Worm (Caenorhabditis elegans) whole organism, L4 larva: Measurements from ENCODE around the gene C36E6.8.

Source experiments
- D1046.2 ChIP-seq: fragments of 200-800 bp; sonication (Bioruptor generic); IDR thresholded peaks from 2 replicates; pipeline ENCODE4 v1.3.6; 2022; ENCODE audit warnings: missing genetic modification characterization, missing compliant biosample characterization
- F37D6.2 ChIP-seq: sonication (generic microtip); optimal IDR thresholded peaks from 2 replicates; lab custom pipeline; 2016; ENCODE audit warnings: mild to moderate bottlenecking, missing genetic modification characterization, missing compliant biosample characterization
- F49E8.2 ChIP-seq: sonication (generic microtip); optimal IDR thresholded peaks from 2 replicates; lab custom pipeline; 2016; ENCODE audit warnings: missing compliant biosample characterization, mild to moderate bottlenecking, missing genetic modification characterization, borderline replicate concordance
- T20F7.1 ChIP-seq: fragments of 200-800 bp; sonication (Bioruptor generic); optimal IDR thresholded peaks from 2 replicates; lab custom pipeline; 2018; ENCODE audit warnings: mild to moderate bottlenecking, missing genetic modification characterization, missing compliant biosample characterization
- Y48G9A.11 ChIP-seq: fragments of 200-800 bp; sonication (Bioruptor generic); IDR thresholded peaks from 2 replicates; pipeline ENCODE4 v1.3.6; 2022; ENCODE audit warnings: missing genetic modification reagents, missing genetic modification characterization, missing compliant biosample characterization
- ZK546.5 ChIP-seq, 2 experiments: sonication (generic microtip); optimal IDR thresholded peaks; 2 replicates each; lab custom pipeline; 2017; ENCODE audit warnings: missing biosample characterization in 2 of 2, missing genetic modification characterization in 2 of 2
- aly-2 ChIP-seq: sonication (generic microtip); optimal IDR thresholded peaks from 2 replicates; lab custom pipeline; 2018; ENCODE audit warnings: missing biosample characterization, missing genetic modification characterization
- ceh-20 ChIP-seq: fragments of 200-800 bp; sonication (Bioruptor generic); IDR thresholded peaks from 2 replicates; pipeline ENCODE4 v1.3.6; 2022; ENCODE audit warnings: missing genetic modification reagents, missing genetic modification characterization, missing compliant biosample characterization
- ceh-44 ChIP-seq: fragments of 200-800 bp; sonication (Bioruptor generic); IDR thresholded peaks from 2 replicates; pipeline ENCODE4 v1.3.6; 2022; ENCODE audit warnings: missing genetic modification reagents, missing genetic modification characterization, missing compliant biosample characterization
- ceh-62 ChIP-seq: sonication (generic microtip); optimal IDR thresholded peaks from 2 replicates; lab custom pipeline; 2017; ENCODE audit warnings: missing biosample characterization, missing genetic modification characterization
- daf-16 ChIP-seq, 3 experiments: sonication (generic microtip); optimal IDR thresholded peaks; 2 replicates each; lab custom pipeline; 2016 to 2017; ENCODE audit warnings: missing genetic modification characterization in 3 of 3, missing genetic modification reagents in 3 of 3, mild to moderate bottlenecking in 2 of 3, missing compliant biosample characterization in 2 of 3, missing biosample characterization in 1 of 3, moderate library complexity in 1 of 3
- daf-19 ChIP-seq: fragments of 200-800 bp; sonication (Bioruptor generic); conservative IDR thresholded peaks from 2 replicates; pipeline ENCODE4 v1.3.6; 2022; ENCODE audit warnings: missing genetic modification characterization, missing compliant biosample characterization
- dmd-6 ChIP-seq: fragments of 200-800 bp; sonication (Bioruptor generic); IDR thresholded peaks from 2 replicates; pipeline ENCODE4 v1.3.6; 2022; ENCODE audit warnings: missing genetic modification reagents, missing genetic modification characterization, missing compliant biosample characterization
- duxl-1 ChIP-seq: sonication (generic microtip); optimal IDR thresholded peaks from 2 replicates; lab custom pipeline; 2016; ENCODE audit warnings: mild to moderate bottlenecking, missing genetic modification characterization, moderate library complexity, missing compliant biosample characterization; ENCODE audit not compliant: poor library complexity
- egl-43 ChIP-seq: fragments of 200-800 bp; sonication (Bioruptor generic); IDR thresholded peaks from 2 replicates; pipeline ENCODE4 v1.3.6; 2022; ENCODE audit warnings: missing genetic modification reagents, missing genetic modification characterization, missing compliant biosample characterization
- fos-1 ChIP-seq: fragments of 150-350 bp; optimal IDR thresholded peaks from 2 replicates; lab custom pipeline; 2014; ENCODE audit warnings: missing biosample characterization, missing genetic modification characterization
- hlh-30 ChIP-seq: sonication (generic microtip); optimal IDR thresholded peaks from 2 replicates; lab custom pipeline; 2017; ENCODE audit warnings: antibody characterized with exemption, mild to moderate bottlenecking, missing genetic modification characterization, missing compliant biosample characterization; ENCODE audit not compliant: insufficient read depth
- lim-7 ChIP-seq: fragments of 200-800 bp; sonication (Bioruptor generic); IDR thresholded peaks from 2 replicates; pipeline ENCODE4 v1.3.6; 2022; ENCODE audit warnings: missing genetic modification characterization, missing compliant biosample characterization
- lin-1 ChIP-seq: fragments of 200-800 bp; sonication (Bioruptor generic); IDR thresholded peaks from 2 replicates; pipeline ENCODE4 v1.3.6; 2022; ENCODE audit warnings: missing genetic modification reagents, missing genetic modification characterization, missing compliant biosample characterization
- lin-13 ChIP-seq: fragments of 150-350 bp; optimal IDR thresholded peaks from 2 replicates; lab custom pipeline; 2014; ENCODE audit warnings: missing biosample characterization, missing genetic modification reagents, missing genetic modification characterization
- lin-15B ChIP-seq: fragments of 150-350 bp; sonication (generic microtip); optimal IDR thresholded peaks from 3 replicates; lab custom pipeline; 2014; ENCODE audit warnings: missing biosample characterization, missing genetic modification characterization
- madf-5 ChIP-seq, 2 experiments: fragments of 200-800 bp; sonication (Bioruptor generic); IDR thresholded peaks; 2 replicates each; pipeline ENCODE4 v1.3.6; 2022; ENCODE audit warnings: missing compliant biosample characterization in 2 of 2, missing genetic modification characterization in 2 of 2
- mdl-1 ChIP-seq, 2 experiments: fragments of 150-350 bp in 1 of 2; sonication (generic microtip) in 1 of 2; optimal IDR thresholded peaks; 2 replicates each; lab custom pipeline; 2014 to 2017; ENCODE audit warnings: missing biosample characterization in 2 of 2, missing genetic modification characterization in 2 of 2
- mdt-29 ChIP-seq: fragments of 200-800 bp; sonication (Bioruptor generic); IDR thresholded peaks from 2 replicates; pipeline ENCODE4 v1.3.6; 2022; ENCODE audit warnings: missing genetic modification reagents, missing genetic modification characterization, missing compliant biosample characterization
- nhr-11 ChIP-seq: fragments of 150-350 bp; optimal IDR thresholded peaks from 2 replicates; lab custom pipeline; 2014; ENCODE audit warnings: missing biosample characterization, missing genetic modification characterization
- nhr-76 ChIP-seq: fragments of 150-350 bp; optimal IDR thresholded peaks from 2 replicates; lab custom pipeline; 2014; ENCODE audit warnings: missing biosample characterization, missing genetic modification characterization
- nhr-77 ChIP-seq: fragments of 150-350 bp; optimal IDR thresholded peaks from 2 replicates; lab custom pipeline; 2014; ENCODE audit warnings: missing biosample characterization, missing genetic modification characterization
- php-3 ChIP-seq: fragments of 200-800 bp; sonication (Bioruptor generic); IDR thresholded peaks from 2 replicates; pipeline ENCODE4 v1.3.6; 2022; ENCODE audit warnings: missing genetic modification reagents, missing genetic modification characterization, missing compliant biosample characterization
- sdz-12 ChIP-seq: fragments of 200-800 bp; sonication (Bioruptor generic); optimal IDR thresholded peaks from 2 replicates; lab custom pipeline; 2018; ENCODE audit warnings: mild to moderate bottlenecking, missing genetic modification characterization, missing compliant biosample characterization
- skn-1 ChIP-seq: fragments of 150-350 bp; optimal IDR thresholded peaks from 2 replicates; lab custom pipeline; 2014; ENCODE audit warnings: missing biosample characterization, missing genetic modification characterization
- snpc-4 ChIP-seq: fragments of 150-350 bp; optimal IDR thresholded peaks from 2 replicates; lab custom pipeline; 2014; ENCODE audit warnings: missing biosample characterization, missing genetic modification characterization
- tag-97 ChIP-seq: fragments of 200-800 bp; sonication (Bioruptor generic); IDR thresholded peaks from 2 replicates; pipeline ENCODE4 v1.3.6; 2022; ENCODE audit warnings: missing genetic modification characterization, missing compliant biosample characterization
- unc-130 ChIP-seq: sonication (generic microtip); optimal IDR thresholded peaks from 2 replicates; lab custom pipeline; 2016; ENCODE audit warnings: missing genetic modification reagents, missing genetic modification characterization, missing compliant biosample characterization
- unc-39 ChIP-seq: sonication (generic microtip); optimal IDR thresholded peaks from 2 replicates; lab custom pipeline; 2017; ENCODE audit warnings: missing biosample characterization, missing genetic modification characterization
- unc-62 ChIP-seq, 3 experiments: fragments of 150-350 bp in 1 of 3; sonication (generic microtip); optimal IDR thresholded peaks in 2 of 3; peaks in 1 of 3; 1 replicate in 1 of 3; 2 replicates in 2 of 3; lab custom pipeline; 2014 to 2017; ENCODE audit warnings: missing biosample characterization in 3 of 3, missing genetic modification characterization in 3 of 3, missing genetic modification reagents in 3 of 3, missing genotype in 1 of 3
- vab-7 ChIP-seq: fragments of 200-800 bp; sonication (Bioruptor generic); IDR thresholded peaks from 2 replicates; pipeline ENCODE4 v1.3.6; 2022; ENCODE audit warnings: missing genetic modification reagents, missing genetic modification characterization, missing compliant biosample characterization
- zip-2 ChIP-seq: fragments of 150-350 bp; optimal IDR thresholded peaks from 2 replicates; lab custom pipeline; 2014; ENCODE audit warnings: missing biosample characterization, missing genetic modification characterization
- ztf-7 ChIP-seq: fragments of 150-350 bp; optimal IDR thresholded peaks from 2 replicates; lab custom pipeline; 2014; ENCODE audit warnings: missing biosample characterization, missing genetic modification characterization

C36E6.8 gene

DNA sequence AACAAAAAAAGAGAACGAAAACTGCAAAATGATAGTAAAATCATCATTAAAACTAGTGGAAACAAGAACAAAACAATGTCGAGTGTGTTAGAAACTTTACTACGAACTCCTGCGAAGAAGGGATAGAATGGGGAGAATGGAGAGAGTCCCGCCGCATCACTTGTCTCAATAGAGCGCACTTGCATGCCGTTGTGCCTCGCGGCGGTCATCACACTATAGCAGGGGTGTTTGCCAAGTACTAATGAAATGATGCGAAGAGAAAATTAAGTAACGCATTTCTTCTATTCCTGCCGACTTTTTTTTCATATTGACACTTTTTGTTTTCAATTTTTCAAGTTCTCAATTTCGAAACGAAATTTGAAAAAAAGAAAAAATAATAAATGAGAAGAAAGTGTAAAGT lies 46.3 kb upstream of the C36E6.8 start (continued):
- no peak for TF ChIP-seq aly-2 (tag; lab: Kevin White, UChicago)
- TF ChIP-seq mdt-29 (GFP tag; lab: Robert Waterston, UW): no peak
- no peak for TF ChIP-seq ceh-44 (GFP tag; lab: Robert Waterston, UW)
- TF ChIP-seq skn-1 (tag; lab: Kevin White, UChicago): no peak
- TF ChIP-seq ztf-7 (tag; lab: Kevin White, UChicago): peak; percentile 14
- TF ChIP-seq D1046.2 (GFP tag; lab: Robert Waterston, UW): no peak
- TF ChIP-seq tag-97 (GFP tag; lab: Robert Waterston, UW): no peak
- TF ChIP-seq lim-7 (GFP tag; lab: Robert Waterston, UW): no peak
- no peak for TF ChIP-seq daf-19 (GFP tag; lab: Robert Waterston, UW)
- TF ChIP-seq nhr-76 (tag; lab: Kevin White, UChicago): no peak
- TF ChIP-seq php-3 (GFP tag; lab: Robert Waterston, UW): no peak
- peak; percentile 46; the same call in 1 of the 2 replicates for TF ChIP-seq ceh-20 (GFP tag; lab: Robert Waterston, UW)
- TF ChIP-seq sdz-12 (GFP tag; lab: Kevin White, UChicago): no peak
- TF ChIP-seq mdl-1 (tag; optimal IDR thresholded peaks at IDR 0.05; lab: Kevin White, UChicago): peak in 1 of 2 experiments; percentile 70
- TF ChIP-seq unc-130 (GFP tag; lab: Kevin White, UChicago): no peak
- TF ChIP-seq unc-62 (GFP tag; optimal IDR thresholded peaks at IDR 0.05 in 1 of 2; lab: Kevin White, UChicago): peak in 1 of 2 experiments; percentile 76
- no peak for TF ChIP-seq unc-62 (tag; optimal IDR thresholded peaks at IDR 0.05; lab: Kevin White, UChicago)
- peak; percentile 24 for TF ChIP-seq T20F7.1 (GFP tag; lab: Kevin White, UChicago)
- TF ChIP-seq ZK546.5 (tag; optimal IDR thresholded peaks at IDR 0.05; lab: Kevin White, UChicago): no peak
- peak; percentile 32 for TF ChIP-seq lin-13 (GFP tag; lab: Kevin White, UChicago)
- peak; percentile 54; the same call in 1 of the 2 replicates for TF ChIP-seq lin-1 (GFP tag; lab: Robert Waterston, UW)
- TF ChIP-seq vab-7 (GFP tag; lab: Robert Waterston, UW): no peak
- TF ChIP-seq F37D6.2: no peak
- no peak for TF ChIP-seq madf-5 (GFP tag; IDR thresholded peaks at IDR 0.05; lab: Robert Waterston, UW)
- peak; percentile 61 for TF ChIP-seq nhr-11 (tag; lab: Kevin White, UChicago)
- no peak for TF ChIP-seq ceh-62 (tag; lab: Kevin White, UChicago)
- peak; percentile 89 for TF ChIP-seq hlh-30 (tag; lab: Kevin White, UChicago)
- TF ChIP-seq lin-15B: no peak

DNA sequence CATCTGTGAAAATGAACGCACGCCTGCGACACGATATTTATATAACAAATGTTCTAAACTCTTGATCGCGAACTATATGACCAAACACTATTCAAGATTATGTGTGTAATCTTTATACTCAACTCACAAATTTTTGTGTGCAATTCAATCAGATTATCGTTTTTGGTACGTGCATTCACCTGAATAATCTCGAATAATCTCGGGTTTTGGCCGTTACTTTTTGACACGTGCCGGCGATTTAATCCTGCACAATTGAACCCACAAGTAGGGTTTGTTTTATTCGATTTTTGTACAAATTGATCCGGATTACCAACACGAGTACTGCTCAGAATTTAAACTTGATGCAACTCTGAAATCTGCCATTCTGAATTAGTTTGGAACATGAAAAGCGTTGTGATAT lies 42.0 kb upstream of the C36E6.8 start, which contains the start of the genes vap-1 and F11C7.2:
vap-1 (minus strand) TSS at position 101 of the 400 bp plus-strand sequence.
F11C7.2 (plus strand) TSS at position 359 of the 400 bp plus-strand sequence.
- no peak for TF ChIP-seq unc-62 (GFP tag; optimal IDR thresholded peaks at IDR 0.05 in 1 of 2; lab: Kevin White, UChicago)
- no peak for TF ChIP-seq unc-62 (tag; optimal IDR thresholded peaks at IDR 0.05; lab: Kevin White, UChicago)
- TF ChIP-seq unc-39 (tag; lab: Kevin White, UChicago): no peak
- TF ChIP-seq Y48G9A.11 (GFP tag; lab: Robert Waterston, UW): no peak
- TF ChIP-seq dmd-6 (GFP tag; lab: Robert Waterston, UW): no peak
- no peak for TF ChIP-seq nhr-77
- no peak for TF ChIP-seq zip-2
- no peak for TF ChIP-seq snpc-4 (tag; lab: Kevin White, UChicago)
- TF ChIP-seq ztf-7 (tag; lab: Kevin White, UChicago): no peak
- TF ChIP-seq daf-16 (GFP tag; optimal IDR thresholded peaks at IDR 0.05; lab: Kevin White, UChicago): no peak
- no peak for TF ChIP-seq daf-16 (tag; optimal IDR thresholded peaks at IDR 0.05; lab: Kevin White, UChicago)
- no peak for TF ChIP-seq duxl-1 (tag; lab: Kevin White, UChicago)
- no peak for TF ChIP-seq F49E8.2 (tag; lab: Kevin White, UChicago)
- no peak for TF ChIP-seq fos-1 (tag; lab: Kevin White, UChicago)
- TF ChIP-seq, all 104 proteins: peak for 0

DNA sequence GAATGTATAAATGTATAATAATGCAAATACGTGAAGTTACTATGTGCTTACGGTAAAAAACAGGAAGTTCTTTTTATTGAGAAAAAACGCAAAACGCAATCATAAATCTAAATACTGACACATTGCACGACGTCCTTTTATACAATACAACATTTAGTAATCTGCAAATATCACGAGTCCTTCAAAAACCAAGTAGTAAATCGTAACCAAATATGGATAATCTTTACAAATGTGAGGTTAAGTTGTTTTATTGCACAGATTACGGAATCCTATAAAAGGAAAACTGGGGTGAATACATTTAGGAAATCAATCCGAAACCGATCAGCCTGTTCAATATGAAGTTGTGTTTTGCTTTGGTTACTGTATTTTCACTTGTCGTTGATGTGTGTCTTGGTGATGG lies 40.2 kb upstream of the C36E6.8 start, which contains the start of gene F11C7.7:
F11C7.7 (plus strand) TSS at position 301 of the 400 bp plus-strand sequence.
- TF ChIP-seq F37D6.2 (no peak), unc-62 (GFP tag; optimal IDR thresholded peaks at IDR 0.05 in 1 of 2; lab: Kevin White, UChicago) (no peak), unc-62 (tag; optimal IDR thresholded peaks at IDR 0.05; lab: Kevin White, UChicago) (no peak), egl-43 (GFP tag; lab: Robert Waterston, UW) (no peak)
